Worm (Caenorhabditis elegans): ENCODE results near the gene ddn-2.

Gene ddn-2

ce11 chrII:12944587-12945126 lies 35.8 kb downstream of the ddn-2 start (continued):
- TF ChIP-seq hlh-12 (tag; optimal IDR thresholded peaks at IDR 0.05): peak; percentile 24
- 0 out of 2 replicates have a peak, but pooled peaks have one; percentile 39 for TF ChIP-seq aptf-3 (GFP tag; IDR thresholded peaks at IDR 0.05)
- peak; percentile 93 for TF ChIP-seq somi-1 (GFP tag; optimal IDR thresholded peaks at IDR 0.05)
- TF ChIP-seq ceh-27 (GFP tag; optimal IDR thresholded peaks at IDR 0.05): peak; percentile 86
- peak; percentile 69 for TF ChIP-seq akir-1 (GFP tag; optimal IDR thresholded peaks at IDR 0.05)
- peak; percentile 76 for TF ChIP-seq tbx-9 (tag; optimal IDR thresholded peaks at IDR 0.05; ENCODE audit: borderline replicate concordance)
- peak; percentile 94 for TF ChIP-seq gei-17 (GFP tag; optimal IDR thresholded peaks at IDR 0.05)
- peak; percentile 38 for TF ChIP-seq rpc-1 (optimal IDR thresholded peaks at IDR 0.05)
- TF ChIP-seq rpc-1 (tag; optimal IDR thresholded peaks at IDR 0.05): peak; percentile 18
- peak; percentile 52 for TF ChIP-seq B0261.1 (tag; optimal IDR thresholded peaks at IDR 0.05)
- peak; percentile 93 for TF ChIP-seq nhr-90 (tag; optimal IDR thresholded peaks at IDR 0.05)

ce11 chrII:12948158-12948557 lies 39.3 kb downstream of the ddn-2 start, which contains the start of gene F58G1.7:
Gene F58G1.7 (minus strand): TSS chrII:12948258.
- TF ChIP-seq ama-1 (optimal IDR thresholded peaks at IDR 0.05): no peak
- no peak for TF ChIP-seq ama-1 (GFP tag; optimal IDR thresholded peaks at IDR 0.05)
- TF ChIP-seq snpc-4 (GFP tag; optimal IDR thresholded peaks at IDR 0.05): no peak
- TF ChIP-seq snpc-4 (tag; optimal IDR thresholded peaks at IDR 0.05): peak in 2 of 4 experiments; percentile 35 to 68
- no peak for TF ChIP-seq K11D2.4 (GFP tag; IDR thresholded peaks at IDR 0.05)
- 0 out of 2 replicates have a peak, but pooled peaks have one; percentile 20 for TF ChIP-seq zfh-2 (GFP tag; conservative IDR thresholded peaks at IDR 0.05)
- no peak for TF ChIP-seq hmg-20 (GFP tag; IDR thresholded peaks at IDR 0.05)
- TF ChIP-seq Y56A3A.18 (GFP tag; IDR thresholded peaks at IDR 0.05): no peak
- no peak for TF ChIP-seq dpl-1 (GFP tag; optimal IDR thresholded peaks at IDR 0.05)
- no peak for TF ChIP-seq cebp-1 (GFP tag; IDR thresholded peaks at IDR 0.05)
- no peak for TF ChIP-seq cebp-1 (tag; optimal IDR thresholded peaks at IDR 0.05)

- no peak for TF ChIP-seq zim-3 (tag; optimal IDR thresholded peaks at IDR 0.05)
- TF ChIP-seq Y95B8A.8 (GFP tag; IDR thresholded peaks at IDR 0.05): no peak
- TF ChIP-seq hmg-1.2 (GFP tag; IDR thresholded peaks at IDR 0.05): peak; percentile 65; the same call in 1 of the 2 replicates
- TF ChIP-seq somi-1 (GFP tag; optimal IDR thresholded peaks at IDR 0.05): no peak
- no peak for TF ChIP-seq ztf-28 (GFP tag; IDR thresholded peaks at IDR 0.05)
- peak; percentile 4 for TF ChIP-seq nhr-80 (tag; optimal IDR thresholded peaks at IDR 0.05)
- 0 out of 2 replicates have a peak, but pooled peaks have one; percentile 17 for TF ChIP-seq pbrm-1 (GFP tag; IDR thresholded peaks at IDR 0.05)
- no peak for TF ChIP-seq egl-44 (GFP tag; IDR thresholded peaks at IDR 0.05)
- no peak for TF ChIP-seq ama-1 (optimal IDR thresholded peaks at IDR 0.05)
- no peak for TF ChIP-seq ama-1 (GFP tag; optimal IDR thresholded peaks at IDR 0.05)
- TF ChIP-seq sdz-38 (tag; optimal IDR thresholded peaks at IDR 0.05): no peak
- no peak for TF ChIP-seq chd-7 (tag; optimal IDR thresholded peaks at IDR 0.05)
- TF ChIP-seq Y67H2A.10 (GFP tag; conservative IDR thresholded peaks at IDR 0.05): no peak
- no peak for TF ChIP-seq hsf-1 (GFP tag; IDR thresholded peaks at IDR 0.05)
- TF ChIP-seq cebp-2 (GFP tag; IDR thresholded peaks at IDR 0.05): no peak
- TF ChIP-seq bed-1 (GFP tag; IDR thresholded peaks at IDR 0.05): no peak
- TF ChIP-seq C17E4.6 (GFP tag; IDR thresholded peaks at IDR 0.05): no peak
- no peak for TF ChIP-seq dpl-1 (GFP tag; optimal IDR thresholded peaks at IDR 0.05)
- no peak for TF ChIP-seq snpc-4 (GFP tag; optimal IDR thresholded peaks at IDR 0.05)
- peak in 2 of 4 experiments; percentile 39 to 57 for TF ChIP-seq snpc-4 (tag; optimal IDR thresholded peaks at IDR 0.05)
- no peak for TF ChIP-seq ZK185.1 (tag; optimal IDR thresholded peaks at IDR 0.05; ENCODE audit: poor library complexity, severe bottlenecking)
- no peak for TF ChIP-seq ceh-58 (GFP tag; IDR thresholded peaks at IDR 0.05)
- TF ChIP-seq T07F8.4 (tag; optimal IDR thresholded peaks at IDR 0.05): no peak
- peak; percentile 75 for TF ChIP-seq cebp-1 (GFP tag; IDR thresholded peaks at IDR 0.05)
- TF ChIP-seq cebp-1 (tag; optimal IDR thresholded peaks at IDR 0.05): peak; percentile 89
- TF ChIP-seq attf-3 (GFP tag; conservative IDR thresholded peaks at IDR 0.05): no peak
- peak; percentile 19; the same call in 1 of the 2 replicates for TF ChIP-seq dox-1 (GFP tag; IDR thresholded peaks at IDR 0.05)
- TF ChIP-seq ceh-40 (GFP tag; IDR thresholded peaks at IDR 0.05): no peak
- TF ChIP-seq hmg-20 (GFP tag; IDR thresholded peaks at IDR 0.05): no peak
- no peak for TF ChIP-seq C06A6.2 (GFP tag; conservative IDR thresholded peaks at IDR 0.05)
- no peak for TF ChIP-seq let-607 (tag; optimal IDR thresholded peaks at IDR 0.05)
- no peak for TF ChIP-seq mxl-1 (tag; optimal IDR thresholded peaks at IDR 0.05)
- TF ChIP-seq F49E8.2 (tag; optimal IDR thresholded peaks at IDR 0.05; ENCODE audit: insufficient read depth): no peak
Measured at ce11 chrII:12953297-12953696, 44.4 kb downstream of the ddn-2 start.

Measured in whole organism, young adult.